Worm (Caenorhabditis elegans) whole organism, L3 larva: ENCODE results near the gene T14B4.5.

Experiments
- R02D3.7 ChIP-seq: fragments of 150-350 bp; optimal IDR thresholded peaks from 2 replicates; lab custom pipeline; 2014; ENCODE audit warnings: missing biosample characterization, missing genetic modification characterization
- ZK546.5 ChIP-seq: sonication (generic microtip); optimal IDR thresholded peaks from 2 replicates; lab custom pipeline; 2017; ENCODE audit warnings: missing biosample characterization, missing genetic modification characterization
- ama-1 ChIP-seq: fragments of 150-350 bp; optimal IDR thresholded peaks from 2 replicates; lab custom pipeline; 2018
- ceh-28 ChIP-seq: fragments of 150-350 bp; optimal IDR thresholded peaks from 2 replicates; lab custom pipeline; 2014; ENCODE audit warnings: missing biosample characterization, missing genetic modification reagents, missing genetic modification characterization
- ceh-82 ChIP-seq: fragments of 150-350 bp; optimal IDR thresholded peaks from 2 replicates; lab custom pipeline; 2014; ENCODE audit warnings: missing biosample characterization, missing genetic modification characterization
- ceh-9 ChIP-seq: sonication (generic microtip); optimal IDR thresholded peaks from 2 replicates; lab custom pipeline; 2018; ENCODE audit warnings: missing biosample characterization, missing genetic modification characterization
- daf-12 ChIP-seq: fragments of 150-350 bp; optimal IDR thresholded peaks from 2 replicates; lab custom pipeline; 2014; ENCODE audit warnings: missing biosample characterization, missing genetic modification reagents, missing genetic modification characterization
- egl-27 ChIP-seq: sonication (generic microtip); optimal IDR thresholded peaks from 4 replicates; lab custom pipeline; 2017; ENCODE audit warnings: missing biosample characterization, missing genetic modification reagents, missing genetic modification characterization
- egl-5 ChIP-seq: fragments of 150-350 bp; optimal IDR thresholded peaks from 2 replicates; lab custom pipeline; 2017; ENCODE audit warnings: missing biosample characterization, missing genetic modification reagents, missing genetic modification characterization, inconsistent platforms
- elt-1 ChIP-seq: fragments of 150-350 bp; optimal IDR thresholded peaks from 2 replicates; lab custom pipeline; 2014; ENCODE audit warnings: missing biosample characterization, missing genetic modification characterization
- elt-2 ChIP-seq: sonication (generic microtip); optimal IDR thresholded peaks from 2 replicates; lab custom pipeline; 2016; ENCODE audit warnings: missing genetic modification reagents, mild to moderate bottlenecking, missing genetic modification characterization, missing compliant biosample characterization
- elt-3 ChIP-seq, 3 experiments: fragments of 150-350 bp in 1 of 3; sonication (generic microtip) in 2 of 3; optimal IDR thresholded peaks; 2 replicates in 2 of 3; 4 replicates in 1 of 3; lab custom pipeline; 2014 to 2017; ENCODE audit warnings: missing biosample characterization in 3 of 3, missing genetic modification characterization in 3 of 3
- eor-1 ChIP-seq, 2 experiments: fragments of 150-350 bp; optimal IDR thresholded peaks; 2 replicates each; lab custom pipeline; 2014 to 2018; ENCODE audit warnings: missing biosample characterization in 2 of 2, missing genetic modification characterization in 2 of 2
- fkh-10 ChIP-seq: sonication (generic microtip); optimal IDR thresholded peaks from 2 replicates; lab custom pipeline; 2017; ENCODE audit warnings: missing biosample characterization, missing genetic modification reagents, missing genetic modification characterization
- fos-1 ChIP-seq: fragments of 150-350 bp; optimal IDR thresholded peaks from 2 replicates; lab custom pipeline; 2014; ENCODE audit warnings: missing biosample characterization, missing genetic modification characterization
- hmg-11 ChIP-seq: sonication (generic microtip); optimal IDR thresholded peaks from 2 replicates; lab custom pipeline; 2016; ENCODE audit warnings: missing genetic modification characterization, missing compliant biosample characterization
- jun-1 ChIP-seq: fragments of 150-350 bp; optimal IDR thresholded peaks from 2 replicates; lab custom pipeline; 2014; ENCODE audit warnings: missing biosample characterization, missing genetic modification reagents, missing genetic modification characterization
- lin-15B ChIP-seq: fragments of 150-350 bp; optimal IDR thresholded peaks from 2 replicates; lab custom pipeline; 2014; ENCODE audit warnings: missing biosample characterization, missing genetic modification characterization
- lin-39 ChIP-seq: fragments of 150-350 bp; optimal IDR thresholded peaks from 2 replicates; lab custom pipeline; 2018; ENCODE audit warnings: missing biosample characterization, missing genetic modification reagents, missing genetic modification characterization
- lsy-12 ChIP-seq: sonication (generic microtip); optimal IDR thresholded peaks from 2 replicates; lab custom pipeline; 2016; ENCODE audit warnings: mild to moderate bottlenecking, missing genetic modification characterization, missing compliant biosample characterization
- mdl-1 ChIP-seq: fragments of 150-350 bp; optimal IDR thresholded peaks from 2 replicates; lab custom pipeline; 2014; ENCODE audit warnings: missing biosample characterization, missing genetic modification characterization
- mml-1 ChIP-seq: fragments of 150-350 bp; sonication (generic microtip); optimal IDR thresholded peaks from 3 replicates; lab custom pipeline; 2014; ENCODE audit warnings: missing biosample characterization, missing genetic modification characterization
- nfya-1 ChIP-seq: sonication (generic microtip); optimal IDR thresholded peaks from 2 replicates; lab custom pipeline; 2017; ENCODE audit warnings: missing genetic modification characterization, mild to moderate bottlenecking, missing compliant biosample characterization, antibody characterized with exemption, moderate library complexity; ENCODE audit not compliant: insufficient read depth
- nhr-11 ChIP-seq: fragments of 150-350 bp; optimal IDR thresholded peaks from 2 replicates; lab custom pipeline; 2014; ENCODE audit warnings: missing biosample characterization, missing genetic modification characterization
- nhr-12 ChIP-seq: fragments of 150-350 bp; optimal IDR thresholded peaks from 2 replicates; lab custom pipeline; 2014; ENCODE audit warnings: missing biosample characterization, missing genetic modification characterization
- nhr-23 ChIP-seq: fragments of 150-350 bp; optimal IDR thresholded peaks from 2 replicates; lab custom pipeline; 2014; ENCODE audit warnings: missing biosample characterization, missing genetic modification reagents, missing genetic modification characterization
- nhr-237 ChIP-seq: fragments of 150-350 bp; optimal IDR thresholded peaks from 2 replicates; lab custom pipeline; 2014; ENCODE audit warnings: missing biosample characterization, missing genetic modification characterization
- nhr-25 ChIP-seq: sonication (generic microtip); optimal IDR thresholded peaks from 2 replicates; lab custom pipeline; 2017; ENCODE audit warnings: missing biosample characterization, missing genetic modification characterization
- nhr-28 ChIP-seq: fragments of 150-350 bp; optimal IDR thresholded peaks from 2 replicates; lab custom pipeline; 2014; ENCODE audit warnings: missing biosample characterization, missing genetic modification characterization
- pha-4 ChIP-seq: fragments of 150-350 bp; optimal IDR thresholded peaks from 2 replicates; lab custom pipeline; 2014; ENCODE audit warnings: missing biosample characterization, missing genetic modification reagents, missing genetic modification characterization
- pqm-1 ChIP-seq: fragments of 150-350 bp; optimal IDR thresholded peaks from 2 replicates; lab custom pipeline; 2017; ENCODE audit warnings: missing biosample characterization, missing genetic modification characterization, inconsistent platforms
- sea-2 ChIP-seq: fragments of 150-350 bp; sonication (generic microtip); optimal IDR thresholded peaks from 4 replicates; lab custom pipeline; 2014; ENCODE audit warnings: missing biosample characterization, missing genetic modification reagents, missing genetic modification characterization
- skn-1 ChIP-seq: fragments of 150-350 bp; optimal IDR thresholded peaks from 2 replicates; lab custom pipeline; 2014; ENCODE audit warnings: missing biosample characterization, missing genetic modification characterization
- snpc-4 ChIP-seq: fragments of 150-350 bp; optimal IDR thresholded peaks from 2 replicates; lab custom pipeline; 2014; ENCODE audit warnings: missing biosample characterization, missing genetic modification characterization
- unc-39 ChIP-seq: sonication (generic microtip); optimal IDR thresholded peaks from 4 replicates; lab custom pipeline; 2017; ENCODE audit warnings: missing biosample characterization, missing genetic modification characterization
- unc-62 ChIP-seq: fragments of 150-350 bp; sonication (generic microtip); optimal IDR thresholded peaks from 4 replicates; lab custom pipeline; 2014; ENCODE audit warnings: missing biosample characterization, missing genetic modification reagents, missing genetic modification characterization
- zag-1 ChIP-seq: fragments of 150-350 bp; optimal IDR thresholded peaks from 2 replicates; lab custom pipeline; 2014; ENCODE audit warnings: missing biosample characterization, missing genetic modification characterization
- ztf-11 ChIP-seq: fragments of 150-350 bp; optimal IDR thresholded peaks from 2 replicates; lab custom pipeline; 2014; ENCODE audit warnings: missing biosample characterization, missing genetic modification characterization
- ztf-4 ChIP-seq: fragments of 150-350 bp; optimal IDR thresholded peaks from 2 replicates; lab custom pipeline; 2014; ENCODE audit warnings: missing biosample characterization, missing genetic modification characterization

T14B4.5 gene

ce11 chrII:6683663-6684285, 32.9 kb upstream of the T14B4.5 start, which contains the start of gene gyf-1:
Gene gyf-1 (plus strand): TSS chrII:6684235.
- TF ChIP-seq pha-4 (tag; lab: Kevin White, UChicago) (peak; percentile 7), pqm-1 (tag; lab: Kevin White, UChicago) (peak; percentile 20), snpc-4 (tag; lab: Kevin White, UChicago) (peak; percentile 61), egl-5 (tag; lab: Kevin White, UChicago) (peak; percentile 31), lin-15B (peak; percentile 73), nfya-1 (tag; lab: Kevin White, UChicago) (peak; percentile 63), lin-39 (peak; percentile 66), ama-1 (lab: Kevin White, UChicago) (no peak), ztf-11 (tag; lab: Kevin White, UChicago) (no peak), daf-12 (no peak), elt-2 (peak; percentile 58), nhr-23 (tag; lab: Kevin White, UChicago) (peak; percentile 0)

- TF ChIP-seq fos-1 (tag; lab: Kevin White, UChicago) (no peak), elt-2 (no peak), elt-3 (tag; optimal IDR thresholded peaks at IDR 0.05; lab: Kevin White, UChicago) (no peak), ceh-28 (tag; lab: Kevin White, UChicago) (no peak), ztf-4 (no peak)
These were observed 30.7 kb upstream of the T14B4.5 start for ce11 chrII:6685964-6686363.

- TF ChIP-seq unc-39 (no peak), nhr-11 (tag; lab: Kevin White, UChicago) (peak; percentile 63), elt-3 (tag; optimal IDR thresholded peaks at IDR 0.05; lab: Kevin White, UChicago) (no peak), nfya-1 (tag; lab: Kevin White, UChicago) (no peak)
These were observed 27.6 kb upstream of the T14B4.5 start for ce11 chrII:6689088-6689487.

ce11 chrII:6695388-6695787, 21.3 kb upstream of the T14B4.5 start, which contains the start of gene C18H9.5:
Gene C18H9.5 (minus strand): TSS chrII:6695566.
- TF ChIP-seq nhr-25 (tag; lab: Kevin White, UChicago), result no peak
- TF ChIP-seq snpc-4 (tag; lab: Kevin White, UChicago), result no peak
- TF ChIP-seq ceh-9, result no peak
- no peak for TF ChIP-seq ZK546.5 (tag; lab: Kevin White, UChicago)
- no peak for TF ChIP-seq skn-1 (tag; lab: Kevin White, UChicago)
- no peak for TF ChIP-seq ceh-82 (tag; lab: Kevin White, UChicago)
- TF ChIP-seq elt-2, result no peak
- TF ChIP-seq eor-1 (tag; optimal IDR thresholded peaks at IDR 0.05; lab: Kevin White, UChicago), result no peak
- TF ChIP-seq sea-2 (GFP tag; lab: Kevin White, UChicago), result no peak
- no peak for TF ChIP-seq nhr-12 (tag; lab: Kevin White, UChicago)
- no peak for TF ChIP-seq zag-1
- no peak for TF ChIP-seq pha-4 (tag; lab: Kevin White, UChicago)
- no peak for TF ChIP-seq lsy-12 (tag; lab: Kevin White, UChicago)
- TF ChIP-seq nhr-28, result no peak
- TF ChIP-seq fos-1 (tag; lab: Kevin White, UChicago), result no peak
- no peak for TF ChIP-seq egl-27 (tag; lab: Kevin White, UChicago)
- TF ChIP-seq, all 47 proteins: peak for 0

ce11 chrII:6698784-6699183, 17.9 kb upstream of the T14B4.5 start, which contains the start of gene C18H9.1:
Gene C18H9.1 (plus strand): TSS chrII:6699084.
- TF ChIP-seq pha-4 (tag; lab: Kevin White, UChicago), result no peak
- no peak for TF ChIP-seq pqm-1 (tag; lab: Kevin White, UChicago)
- no peak for TF ChIP-seq zag-1
- no peak for TF ChIP-seq mml-1
- TF ChIP-seq lin-15B, result no peak
- no peak for TF ChIP-seq daf-12
- no peak for TF ChIP-seq snpc-4 (tag; lab: Kevin White, UChicago)
- no peak for TF ChIP-seq nhr-12 (tag; lab: Kevin White, UChicago)
- TF ChIP-seq nfya-1 (tag; lab: Kevin White, UChicago), result no peak

- TF ChIP-seq ceh-82 (tag; lab: Kevin White, UChicago) (no peak), elt-2 (peak; percentile 93), pqm-1 (tag; lab: Kevin White, UChicago) (peak; percentile 85), unc-62 (no peak), nhr-237 (tag; lab: Kevin White, UChicago) (no peak), ztf-11 (tag; lab: Kevin White, UChicago) (no peak), fos-1 (tag; lab: Kevin White, UChicago) (no peak), hmg-11 (no peak), eor-1 (tag; optimal IDR thresholded peaks at IDR 0.05; lab: Kevin White, UChicago) (no peak), jun-1 (peak; percentile 9), ceh-9 (no peak), lin-15B (no peak), ztf-4 (no peak), nhr-11 (tag; lab: Kevin White, UChicago) (no peak), skn-1 (tag; lab: Kevin White, UChicago) (peak; percentile 77), mml-1 (no peak), snpc-4 (tag; lab: Kevin White, UChicago) (no peak), mdl-1 (tag; lab: Kevin White, UChicago) (no peak), elt-1 (tag; lab: Kevin White, UChicago) (no peak), R02D3.7 (no peak), fkh-10 (no peak), nhr-28 (no peak), elt-3 (tag; optimal IDR thresholded peaks at IDR 0.05; lab: Kevin White, UChicago) (no peak), nhr-12 (tag; lab: Kevin White, UChicago) (no peak), nhr-25 (tag; lab: Kevin White, UChicago) (no peak)
These were observed 15.2 kb upstream of the T14B4.5 start, which contains the start of gene C18H9.6 for ce11 chrII:6701497-6701896. Gene C18H9.6 (minus strand): TSS chrII:6701625.
